Fruit fly (Drosophila melanogaster): Measurements from ENCODE around the gene Fancd2.
A peak's percentile ranks its signal among the peaks of the same experiment; 100 is the strongest.

Fancd2 gene

DNA sequence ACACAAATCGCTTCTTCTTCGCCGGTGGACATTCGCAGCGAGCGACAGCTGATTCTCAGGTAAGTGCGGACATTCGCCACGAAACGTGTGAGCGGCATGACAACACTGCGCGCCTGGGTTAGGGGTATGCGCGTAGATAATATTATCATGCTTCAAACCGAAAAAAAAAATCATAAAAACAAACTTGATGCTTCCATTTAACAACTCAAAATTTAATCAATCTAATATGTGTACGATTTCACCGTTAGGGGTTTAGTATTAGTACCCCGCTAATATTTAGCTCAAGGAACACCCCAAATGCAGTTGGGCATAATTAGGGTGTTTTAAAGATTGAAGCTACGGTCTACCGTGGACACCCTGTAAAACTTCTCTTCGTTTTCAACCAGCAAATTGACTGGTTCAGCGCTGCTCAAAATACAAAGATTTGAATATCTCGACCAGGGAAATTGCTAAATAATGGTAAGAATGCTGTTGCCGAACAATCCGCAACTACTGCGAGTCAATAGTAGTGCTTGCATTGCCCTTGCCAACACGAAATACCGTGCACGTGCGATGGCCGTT is 5.9 kb upstream of the Fancd2 start, which contains the start of the genes CG17271 and RpS20 (continued):
- TF ChIP-seq OdsH (GFP tag; optimal IDR thresholded peaks at IDR 0.05) = peak; percentile 77

DNA sequence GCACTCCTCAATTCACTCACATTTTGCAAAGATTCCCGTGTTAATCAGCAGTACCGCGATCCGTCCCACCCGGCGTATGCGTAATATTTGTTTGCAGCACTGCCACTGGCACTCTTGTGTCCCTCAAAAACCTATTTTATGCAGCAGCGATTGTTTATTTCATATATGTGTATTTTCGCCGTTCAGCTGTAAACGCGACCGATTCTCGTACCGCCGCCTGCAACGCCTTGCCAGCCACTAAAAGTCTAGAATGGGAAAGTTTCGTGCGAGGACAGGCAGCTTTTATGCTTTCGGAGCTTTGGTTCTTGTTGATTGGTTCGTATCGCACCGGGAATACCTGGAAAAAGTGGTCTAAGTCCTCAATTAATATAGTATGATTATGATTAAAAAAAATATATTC is 2.7 kb upstream of the Fancd2 start, which contains the start of gene CG17270:
Gene CG17270 (minus strand): TSS at position 241 of the 400 bp plus-strand sequence.
- no peak for TF ChIP-seq CrebA (GFP tag; optimal IDR thresholded peaks at IDR 0.05; ENCODE audit: borderline replicate concordance)
- TF ChIP-seq Vsx2 (GFP tag; optimal IDR thresholded peaks at IDR 0.05; ENCODE audit: partially characterized antibody) = no peak
- TF ChIP-seq Rel (GFP tag; optimal IDR thresholded peaks at IDR 0.05) = no peak
- no peak for TF ChIP-seq Rel (tag; optimal IDR thresholded peaks at IDR 0.05)
- no peak for TF ChIP-seq fru (GFP tag; optimal IDR thresholded peaks at IDR 0.05)
- TF ChIP-seq sage (GFP tag; optimal IDR thresholded peaks at IDR 0.05) = no peak
- no peak for TF ChIP-seq br (GFP tag; optimal IDR thresholded peaks at IDR 0.05)
- no peak for TF ChIP-seq rgr (GFP tag; optimal IDR thresholded peaks at IDR 0.05)
- no peak for TF ChIP-seq tai (GFP tag; optimal IDR thresholded peaks at IDR 0.05)
- no peak for TF ChIP-seq Dfd (GFP tag; optimal IDR thresholded peaks at IDR 0.05)
- no peak for TF ChIP-seq dmrt93B (GFP tag; optimal IDR thresholded peaks at IDR 0.05)
- no peak for TF ChIP-seq h (GFP tag; optimal IDR thresholded peaks at IDR 0.05)
- no peak for TF ChIP-seq Dif (GFP tag; optimal IDR thresholded peaks at IDR 0.05; ENCODE audit: partially characterized antibody)
- TF ChIP-seq CG32264 (GFP tag; optimal IDR thresholded peaks at IDR 0.05) = no peak
- no peak for TF ChIP-seq lola (GFP tag; optimal IDR thresholded peaks at IDR 0.05)
- no peak for TF ChIP-seq Mio (GFP tag; optimal IDR thresholded peaks at IDR 0.05)
- TF ChIP-seq Hr83 (GFP tag; optimal IDR thresholded peaks at IDR 0.05; ENCODE audit: poor library complexity, severe bottlenecking) = no peak
- no peak for TF ChIP-seq GATAd (GFP tag; optimal IDR thresholded peaks at IDR 0.05)
- TF ChIP-seq woc (GFP tag; optimal IDR thresholded peaks at IDR 0.05) = no peak
- no peak for TF ChIP-seq dl (GFP tag; optimal IDR thresholded peaks at IDR 0.05; ENCODE audit: insufficient read depth in 1 of 2, partially characterized antibody in 2 of 2)

DNA sequence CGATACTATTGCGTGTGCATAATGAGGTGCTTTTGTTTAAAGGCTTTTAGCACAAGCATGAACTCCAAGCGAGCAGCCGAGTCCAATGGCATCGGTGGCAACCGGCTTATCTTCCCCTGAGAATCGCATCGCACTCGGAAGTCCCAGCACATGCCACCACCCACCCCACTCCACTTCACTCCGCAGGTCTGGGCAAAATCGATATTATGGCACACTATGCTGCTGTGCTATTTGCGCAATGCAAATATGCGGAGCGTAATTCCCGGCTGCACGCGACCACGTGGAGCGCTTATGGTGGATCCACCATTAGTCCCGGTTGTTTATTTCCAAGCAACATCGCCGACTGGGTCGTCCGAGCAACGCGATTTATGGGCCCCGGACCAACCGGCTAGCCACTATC is 2.2 kb upstream of the Fancd2 start:
- TF ChIP-seq Rel (GFP tag; optimal IDR thresholded peaks at IDR 0.05) (no peak), Rel (tag; optimal IDR thresholded peaks at IDR 0.05) (peak; percentile 45), sv (GFP tag; optimal IDR thresholded peaks at IDR 0.05) (no peak)

DNA sequence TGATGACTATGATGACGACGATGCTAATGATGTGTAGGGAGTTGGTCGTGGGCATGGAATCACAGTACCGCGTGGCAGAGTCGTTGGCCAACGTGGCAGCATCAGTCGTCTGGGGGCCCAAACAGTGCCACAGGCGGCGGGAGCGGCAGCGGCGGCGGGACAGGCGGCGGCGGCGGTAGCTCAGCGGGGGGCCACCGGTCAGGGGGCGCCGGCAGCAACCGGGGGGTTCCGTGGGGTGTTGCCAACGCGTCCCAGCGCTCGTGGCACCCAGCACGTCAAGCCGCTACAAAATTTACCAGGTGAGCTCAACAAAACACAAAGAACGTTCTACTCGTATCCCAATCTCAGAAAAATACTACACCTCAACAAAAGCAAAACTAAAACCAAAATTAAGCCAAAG is 13.7 kb downstream of the Fancd2 start:
- TF ChIP-seq Hr83 (GFP tag; optimal IDR thresholded peaks at IDR 0.05; ENCODE audit: poor library complexity, severe bottlenecking) (no peak), Rel (GFP tag; optimal IDR thresholded peaks at IDR 0.05) (no peak), Rel (tag; optimal IDR thresholded peaks at IDR 0.05) (no peak), psq (GFP tag; optimal IDR thresholded peaks at IDR 0.05) (no peak), Dfd (GFP tag; optimal IDR thresholded peaks at IDR 0.05) (peak; percentile 98)

DNA sequence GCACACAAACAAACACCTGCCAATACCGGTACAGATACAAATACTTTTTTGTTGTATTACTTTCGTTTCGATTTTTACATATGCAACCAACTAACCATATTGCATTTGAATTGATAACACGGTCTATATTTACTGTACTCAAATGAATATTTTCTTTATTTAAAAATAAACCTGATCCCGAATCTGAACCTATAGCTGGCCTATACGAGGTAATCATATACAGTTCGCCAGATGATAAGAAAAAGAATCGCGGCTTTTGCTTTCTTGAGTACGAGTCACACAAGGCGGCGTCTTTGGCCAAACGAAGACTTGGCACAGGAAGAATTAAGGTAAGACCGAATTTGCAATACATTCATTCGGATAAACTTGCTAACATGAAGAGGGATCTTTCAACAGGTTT is 19.0 kb downstream of the Fancd2 start:
- TF ChIP-seq Mio (GFP tag; optimal IDR thresholded peaks at IDR 0.05) = no peak
- no peak for TF ChIP-seq foxo (GFP tag; optimal IDR thresholded peaks at IDR 0.05)
- no peak for TF ChIP-seq CG32264 (GFP tag; optimal IDR thresholded peaks at IDR 0.05)
- TF ChIP-seq Hr83 (GFP tag; optimal IDR thresholded peaks at IDR 0.05; ENCODE audit: poor library complexity, severe bottlenecking) = no peak
- no peak for TF ChIP-seq jim (GFP tag; optimal IDR thresholded peaks at IDR 0.05)
- TF ChIP-seq ey (GFP tag; optimal IDR thresholded peaks at IDR 0.05) = no peak
- TF ChIP-seq brk (GFP tag; optimal IDR thresholded peaks at IDR 0.05) = no peak
- no peak for TF ChIP-seq N (GFP tag; optimal IDR thresholded peaks at IDR 0.05)
- TF ChIP-seq sage (GFP tag; optimal IDR thresholded peaks at IDR 0.05) = no peak
- no peak for TF ChIP-seq CG9705 (GFP tag; optimal IDR thresholded peaks at IDR 0.05)
- no peak for TF ChIP-seq dsf (GFP tag; optimal IDR thresholded peaks at IDR 0.05; ENCODE audit: borderline replicate concordance)
- no peak for TF ChIP-seq Sp1 (GFP tag; optimal IDR thresholded peaks at IDR 0.05)
- no peak for TF ChIP-seq Abd-B (GFP tag; optimal IDR thresholded peaks at IDR 0.05)
- no peak for TF ChIP-seq CrebA (GFP tag; optimal IDR thresholded peaks at IDR 0.05; ENCODE audit: borderline replicate concordance)
- TF ChIP-seq h (GFP tag; optimal IDR thresholded peaks at IDR 0.05) = no peak
- no peak for TF ChIP-seq lola (GFP tag; optimal IDR thresholded peaks at IDR 0.05)
- TF ChIP-seq woc (GFP tag; optimal IDR thresholded peaks at IDR 0.05) = no peak
- TF ChIP-seq br (GFP tag; optimal IDR thresholded peaks at IDR 0.05) = no peak
- TF ChIP-seq sv (GFP tag; optimal IDR thresholded peaks at IDR 0.05) = no peak
- TF ChIP-seq Jra (GFP tag; optimal IDR thresholded peaks at IDR 0.05) = no peak

Data from whole organism, wandering third instar larva.